Worm (Caenorhabditis elegans): ENCODE results near the gene hsp-12.2.

DNA sequence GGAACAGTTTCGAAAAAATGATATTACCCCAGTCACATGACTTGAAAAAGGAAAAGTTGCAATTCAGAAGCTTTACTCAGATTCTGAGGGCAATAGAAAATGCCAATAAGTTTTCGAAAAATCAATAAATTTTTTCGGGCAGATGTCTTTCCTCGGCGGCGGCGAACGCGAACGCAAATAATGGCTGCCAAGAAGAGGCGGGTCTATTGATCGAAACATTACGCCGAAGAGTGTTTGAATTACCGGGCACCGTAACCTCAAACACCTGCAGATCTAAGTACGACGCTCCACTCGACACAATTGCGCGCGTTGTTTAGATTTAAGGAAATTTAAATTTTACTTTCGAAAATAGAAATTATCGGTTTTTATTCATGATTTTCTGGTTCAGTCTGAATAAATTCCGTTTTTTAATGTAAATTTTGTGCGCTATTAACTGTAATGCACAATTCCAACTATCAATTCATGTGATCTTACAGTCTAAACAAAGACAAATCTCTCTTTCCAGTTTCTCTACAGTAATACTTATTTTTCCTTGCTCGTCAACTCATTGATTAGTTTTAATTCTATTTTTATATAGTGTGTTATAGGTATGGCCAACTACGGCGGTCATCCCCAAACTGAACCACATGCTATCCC lies 26.0 kb downstream of the hsp-12.2 start, which contains the start of gene prp-8:
- TF ChIP-seq zag-1 (tag; optimal IDR thresholded peaks at IDR 0.05) (no peak), mdl-1 (tag; optimal IDR thresholded peaks at IDR 0.05) (no peak), nhr-28 (tag; optimal IDR thresholded peaks at IDR 0.05) (no peak), nhr-237 (tag; optimal IDR thresholded peaks at IDR 0.05) (no peak)

All from whole organism, L3 larva.